Worm (Caenorhabditis elegans): ENCODE data around the gene C30B5.6.

Gene C30B5.6

DNA sequence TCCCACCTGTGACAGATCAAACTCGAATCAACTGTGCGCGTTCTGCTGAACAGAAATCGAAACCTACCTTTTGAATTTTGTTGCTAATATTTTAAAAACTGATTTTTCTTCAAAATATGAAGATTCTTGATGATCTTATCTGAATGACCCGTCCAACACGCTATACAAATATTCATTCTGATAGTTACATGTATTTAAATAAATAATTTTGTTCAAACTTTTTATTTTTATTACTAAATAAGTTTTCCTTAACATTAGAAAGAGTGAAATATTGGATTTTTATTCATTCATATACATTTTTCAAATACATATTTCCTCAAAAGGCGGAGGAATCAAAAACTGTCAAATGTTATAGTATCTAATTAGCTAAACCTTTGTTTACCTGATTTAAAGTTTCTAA is 45.5 kb upstream of the C30B5.6 start, which contains the start of gene F13H8.8:
Gene F13H8.8 (minus strand): TSS at position 101 of the 400 bp plus-strand sequence.
- TF ChIP-seq ztf-3 (GFP tag; optimal IDR thresholded peaks at IDR 0.05) (no peak), ceh-27 (GFP tag; optimal IDR thresholded peaks at IDR 0.05) (no peak), madf-10 (tag; optimal IDR thresholded peaks at IDR 0.05) (no peak), Y95B8A.8 (GFP tag; IDR thresholded peaks at IDR 0.05) (no peak), rpc-1 (optimal IDR thresholded peaks at IDR 0.05) (no peak), rpc-1 (tag; optimal IDR thresholded peaks at IDR 0.05) (no peak), madf-3 (GFP tag; IDR thresholded peaks at IDR 0.05) (no peak), let-526 (GFP tag; IDR thresholded peaks at IDR 0.05) (no peak), unc-130 (GFP tag; optimal IDR thresholded peaks at IDR 0.05) (no peak), lag-1 (GFP tag; IDR thresholded peaks at IDR 0.05) (no peak), ztf-6 (GFP tag; IDR thresholded peaks at IDR 0.05) (no peak), bed-2 (GFP tag; IDR thresholded peaks at IDR 0.05) (no peak), cebp-2 (GFP tag; IDR thresholded peaks at IDR 0.05) (no peak), C17E4.6 (GFP tag; IDR thresholded peaks at IDR 0.05) (no peak), hmg-20 (GFP tag; IDR thresholded peaks at IDR 0.05) (no peak), madf-8 (GFP tag; conservative IDR thresholded peaks at IDR 0.05) (no peak), ztf-18 (tag; optimal IDR thresholded peaks at IDR 0.05) (no peak), F39B2.1 (GFP tag; IDR thresholded peaks at IDR 0.05) (no peak)

DNA sequence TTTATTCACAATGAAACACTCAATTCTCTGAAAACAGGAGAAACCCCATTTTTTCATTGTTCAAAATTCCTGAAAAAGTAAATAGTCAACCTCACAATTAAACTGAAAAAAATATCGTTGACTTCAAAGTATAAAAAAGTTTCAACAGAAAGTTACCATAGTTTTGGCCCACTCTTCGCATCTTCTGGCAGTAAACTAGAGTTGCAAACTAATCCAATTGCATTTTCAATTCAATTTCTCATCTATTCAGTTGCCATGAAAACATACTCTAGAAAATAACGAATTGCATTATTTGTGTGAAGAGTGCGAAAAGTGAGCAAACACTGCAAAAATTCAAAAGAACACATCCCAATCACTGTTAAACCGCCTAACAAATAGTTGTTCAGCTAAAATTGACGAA is 41.2 kb upstream of the C30B5.6 start, which contains the start of gene F13H8.3:
Gene F13H8.3 (plus strand): TSS at position 301 of the 400 bp plus-strand sequence.
- TF ChIP-seq tbp1 (GFP tag; optimal IDR thresholded peaks at IDR 0.05) (no peak), ceh-40 (GFP tag; IDR thresholded peaks at IDR 0.05) (no peak), K11D2.4 (GFP tag; IDR thresholded peaks at IDR 0.05) (no peak), athp-1 (tag; optimal IDR thresholded peaks at IDR 0.05) (no peak), egl-44 (GFP tag; IDR thresholded peaks at IDR 0.05) (no peak), efl-1 (GFP tag; optimal IDR thresholded peaks at IDR 0.05) (no peak), sptf-2 (GFP tag; optimal IDR thresholded peaks at IDR 0.05) (no peak), sea-2 (GFP tag; IDR thresholded peaks at IDR 0.05) (no peak), die-1 (tag; optimal IDR thresholded peaks at IDR 0.05) (no peak), lin-35 (GFP tag; optimal IDR thresholded peaks at IDR 0.05) (no peak), pha-4 (tag; optimal IDR thresholded peaks at IDR 0.05) (no peak), D2030.7 (GFP tag; IDR thresholded peaks at IDR 0.05) (no peak), sdz-38 (tag; optimal IDR thresholded peaks at IDR 0.05) (no peak), F55B11.4 (tag; optimal IDR thresholded peaks at IDR 0.05; ENCODE audit: borderline replicate concordance, insufficient read depth) (no peak), ztf-18 (tag; optimal IDR thresholded peaks at IDR 0.05) (no peak), Y67H2A.10 (GFP tag; conservative IDR thresholded peaks at IDR 0.05) (no peak), attf-6 (GFP tag; IDR thresholded peaks at IDR 0.05) (no peak)

DNA sequence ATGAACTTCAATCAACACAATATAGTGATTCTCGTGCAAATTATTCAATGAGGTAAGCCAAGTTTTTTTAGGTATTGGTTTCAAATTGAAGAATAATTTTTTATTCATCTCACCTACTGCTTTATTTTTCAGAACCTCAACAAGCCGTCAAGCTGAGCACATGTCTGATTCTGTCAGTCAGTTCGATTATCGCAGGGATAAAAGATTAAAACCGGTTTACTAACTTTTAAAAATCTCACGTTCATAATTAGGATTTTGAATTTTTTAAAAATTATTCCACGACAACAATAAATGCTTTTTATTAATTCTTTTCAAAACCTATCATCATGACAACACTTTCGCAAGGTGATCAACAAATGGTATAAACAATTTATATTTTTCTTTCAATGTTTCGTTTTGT is 39.8 kb upstream of the C30B5.6 start, which contains the start of gene F13H8.12:
Gene F13H8.12 (plus strand): TSS at position 301 of the 400 bp plus-strand sequence.
- no peak for TF ChIP-seq aptf-3 (GFP tag; IDR thresholded peaks at IDR 0.05)
- TF ChIP-seq F37B4.10 (GFP tag; IDR thresholded peaks at IDR 0.05): no peak
- no peak for TF ChIP-seq ccch-3 (GFP tag; optimal IDR thresholded peaks at IDR 0.05)
- TF ChIP-seq ceh-58 (GFP tag; IDR thresholded peaks at IDR 0.05): no peak
- TF ChIP-seq C17E4.6 (GFP tag; IDR thresholded peaks at IDR 0.05): no peak
- no peak for TF ChIP-seq lir-1 (GFP tag; conservative IDR thresholded peaks at IDR 0.05)
- no peak for TF ChIP-seq ztf-22 (GFP tag; optimal IDR thresholded peaks at IDR 0.05)
- no peak for TF ChIP-seq efl-1 (GFP tag; optimal IDR thresholded peaks at IDR 0.05)
- no peak for TF ChIP-seq F55B11.4 (tag; optimal IDR thresholded peaks at IDR 0.05; ENCODE audit: borderline replicate concordance, insufficient read depth)
- no peak for TF ChIP-seq F49E8.2 (tag; optimal IDR thresholded peaks at IDR 0.05; ENCODE audit: insufficient read depth)
- TF ChIP-seq D2030.7 (GFP tag; IDR thresholded peaks at IDR 0.05): no peak
